Fruit fly (Drosophila melanogaster) whole organism, embryonic: Measurements from ENCODE around the gene CG42699.

ENCODE experiments used
- ATbp ChIP-seq: fragments of 200-800 bp; sonication (Bioruptor generic); optimal IDR thresholded peaks from 2 replicates; lab custom pipeline; 2017; ENCODE audit warnings: missing biosample characterization, mild to moderate bottlenecking, missing genetic modification characterization, missing genetic modification reagents
- Ada2b ChIP-seq: fragments of 200-800 bp; sonication (Bioruptor generic); IDR thresholded peaks from 2 replicates; pipeline ENCODE4 v1.3.6; 2022; ENCODE audit warnings: missing biosample characterization, missing genetic modification characterization
- Antp ChIP-seq: fragments of 200-800 bp; sonication (Bioruptor generic); optimal IDR thresholded peaks from 3 replicates; lab custom pipeline; 2016; ENCODE audit warnings: missing biosample characterization, missing genetic modification characterization
- CG10147 ChIP-seq: fragments of 200-800 bp; sonication (Bioruptor generic); optimal IDR thresholded peaks from 2 replicates; lab custom pipeline; 2019; ENCODE audit warnings: missing biosample characterization, mild to moderate bottlenecking, missing genetic modification characterization, moderate library complexity
- CG10431 ChIP-seq: fragments of 200-800 bp; sonication (Bioruptor generic); optimal IDR thresholded peaks from 3 replicates; lab custom pipeline; 2018; ENCODE audit warnings: missing biosample characterization, mild to moderate bottlenecking, missing genetic modification characterization
- CG14710 ChIP-seq: fragments of 200-800 bp; sonication (Bioruptor generic); optimal IDR thresholded peaks from 3 replicates; lab custom pipeline; 2019; ENCODE audit warnings: missing biosample characterization, mild to moderate bottlenecking, missing genetic modification characterization, moderate library complexity
- CG1792 ChIP-seq: fragments of 200-800 bp; sonication (Bioruptor generic); optimal IDR thresholded peaks from 2 replicates; lab custom pipeline; 2016; ENCODE audit warnings: missing biosample characterization, missing genetic modification characterization
- CG2116 ChIP-seq: fragments of 200-800 bp; sonication (Bioruptor generic); optimal IDR thresholded peaks from 3 replicates; lab custom pipeline; 2018; ENCODE audit warnings: missing biosample characterization, mild to moderate bottlenecking, missing genetic modification characterization
- CG30403 ChIP-seq: fragments of 200-800 bp; sonication (Bioruptor generic); optimal IDR thresholded peaks from 3 replicates; lab custom pipeline; 2016; ENCODE audit warnings: missing biosample characterization, missing genetic modification characterization
- CG3281 ChIP-seq: fragments of 200-800 bp; sonication (Bioruptor generic); optimal IDR thresholded peaks from 3 replicates; lab custom pipeline; 2017; ENCODE audit warnings: missing biosample characterization, mild to moderate bottlenecking, missing genetic modification characterization
- CG33213 ChIP-seq: fragments of 200-800 bp; sonication (Bioruptor generic); optimal IDR thresholded peaks from 3 replicates; lab custom pipeline; 2016; ENCODE audit warnings: missing biosample characterization, missing genetic modification characterization
- CG34224 ChIP-seq: fragments of 200-800 bp; sonication (Bioruptor generic); IDR thresholded peaks from 3 replicates; pipeline ENCODE4 v1.3.6; 2022; ENCODE audit warnings: missing biosample characterization, missing genetic modification characterization; ENCODE audit not compliant: partially characterized antibody
- CG6791 ChIP-seq: fragments of 200-800 bp; sonication (Bioruptor generic); IDR thresholded peaks from 3 replicates; pipeline ENCODE4 v1.3.6; 2022; ENCODE audit warnings: missing biosample characterization, missing genetic modification characterization; ENCODE audit not compliant: partially characterized antibody
- CG7271 ChIP-seq: fragments of 200-800 bp; sonication (Bioruptor generic); optimal IDR thresholded peaks from 2 replicates; lab custom pipeline; 2018; ENCODE audit warnings: missing biosample characterization, mild to moderate bottlenecking, missing genetic modification characterization, moderate library complexity
- CG8944 ChIP-seq: fragments of 200-800 bp; sonication (Bioruptor generic); optimal IDR thresholded peaks from 3 replicates; lab custom pipeline; 2016; ENCODE audit warnings: missing biosample characterization, missing genetic modification characterization
- Dad ChIP-seq: fragments of 200-800 bp; sonication (Bioruptor generic); optimal IDR thresholded peaks from 3 replicates; lab custom pipeline; 2016; ENCODE audit warnings: missing biosample characterization, missing genetic modification characterization
- Drgx ChIP-seq: fragments of 200-800 bp; sonication (Bioruptor generic); IDR thresholded peaks from 2 replicates; pipeline ENCODE4 v1.3.6; 2022; ENCODE audit warnings: missing biosample characterization, missing genetic modification characterization
- E2f1 ChIP-seq: fragments of 200-800 bp; sonication (Bioruptor generic); IDR thresholded peaks from 2 replicates; pipeline ENCODE4 v1.3.6; 2022; ENCODE audit warnings: missing biosample characterization, missing genetic modification characterization
- E2f2 ChIP-seq: fragments of 200-800 bp; sonication (Bioruptor generic); IDR thresholded peaks from 2 replicates; pipeline ENCODE4 v1.3.6; 2022; ENCODE audit warnings: missing biosample characterization, missing genetic modification characterization
- Ets97D ChIP-seq: fragments of 200-800 bp; sonication (Bioruptor generic); optimal IDR thresholded peaks from 3 replicates; lab custom pipeline; 2016; ENCODE audit warnings: missing biosample characterization, missing genetic modification characterization
- Gug ChIP-seq: fragments of 200-800 bp; sonication (Bioruptor generic); IDR thresholded peaks from 4 replicates; pipeline ENCODE4 v1.3.6; 2022; ENCODE audit warnings: missing biosample characterization, missing genetic modification characterization
- Hmr ChIP-seq: fragments of 200-800 bp; sonication (Bioruptor generic); optimal IDR thresholded peaks from 3 replicates; lab custom pipeline; 2017; ENCODE audit warnings: mild to moderate bottlenecking, missing biosample characterization, missing genetic modification reagents, missing genetic modification characterization
- Lpt ChIP-seq: fragments of >200 bp; optimal IDR thresholded peaks from 2 replicates; lab custom pipeline; 2018; ENCODE audit warnings: missing biosample characterization, missing genetic modification characterization
- Pdp1 ChIP-seq, 2 experiments: fragments of 200-800 bp; sonication (Bioruptor generic); optimal IDR thresholded peaks; 3 replicates each; lab custom pipeline; 2016; ENCODE audit warnings: missing biosample characterization in 2 of 2, missing genetic modification characterization in 2 of 2, mild to moderate bottlenecking in 1 of 2, moderate library complexity in 1 of 2
- Ptx1 ChIP-seq: fragments of 200-800 bp; sonication (Bioruptor generic); IDR thresholded peaks from 2 replicates; pipeline ENCODE4 v1.3.6; 2022; ENCODE audit warnings: missing biosample characterization, missing genetic modification characterization
- Scr ChIP-seq: fragments of 200-800 bp; sonication (Bioruptor generic); IDR thresholded peaks from 2 replicates; pipeline ENCODE4 v1.3.6; 2022; ENCODE audit warnings: missing biosample characterization, missing genetic modification characterization; ENCODE audit not compliant: partially characterized antibody
- Sin3A ChIP-seq: fragments of >200 bp; optimal IDR thresholded peaks from 2 replicates; lab custom pipeline; 2018
- Sox100B ChIP-seq: fragments of 200-800 bp; sonication (Bioruptor generic); optimal IDR thresholded peaks from 3 replicates; lab custom pipeline; 2018; ENCODE audit warnings: missing biosample characterization, mild to moderate bottlenecking, missing genetic modification characterization
- amos ChIP-seq: fragments of 200-800 bp; sonication (Bioruptor generic); IDR thresholded peaks from 2 replicates; pipeline ENCODE4 v1.3.6; 2022; ENCODE audit warnings: missing biosample characterization, missing genetic modification characterization; ENCODE audit not compliant: partially characterized antibody
- ase ChIP-seq: fragments of 200-800 bp; sonication (Bioruptor generic); IDR thresholded peaks from 3 replicates; pipeline ENCODE4 v1.3.6; 2022; ENCODE audit warnings: missing biosample characterization, missing genetic modification characterization
- ato ChIP-seq: fragments of 200-800 bp; sonication (Bioruptor generic); IDR thresholded peaks from 2 replicates; pipeline ENCODE4 v1.3.6; 2022; ENCODE audit warnings: missing biosample characterization, missing genetic modification characterization; ENCODE audit not compliant: partially characterized antibody
- az2 ChIP-seq: fragments of 200-800 bp; sonication (Bioruptor generic); optimal IDR thresholded peaks from 3 replicates; lab custom pipeline; 2016; ENCODE audit warnings: missing biosample characterization, missing genetic modification characterization
- bcd ChIP-seq: fragments of 200-800 bp; sonication (Bioruptor generic); optimal IDR thresholded peaks from 2 replicates; lab custom pipeline; 2017; ENCODE audit warnings: missing biosample characterization, mild to moderate bottlenecking, missing genetic modification characterization
- chn ChIP-seq: fragments of 200-800 bp; sonication (Bioruptor generic); optimal IDR thresholded peaks from 2 replicates; lab custom pipeline; 2016; ENCODE audit warnings: missing biosample characterization, missing genetic modification characterization
- cwo ChIP-seq: fragments of 200-800 bp; sonication (Bioruptor generic); optimal IDR thresholded peaks from 3 replicates; lab custom pipeline; 2017; ENCODE audit warnings: missing biosample characterization, missing genetic modification characterization, mild to moderate bottlenecking, moderate library complexity, missing genetic modification reagents
- da ChIP-seq: fragments of 200-800 bp; sonication (Bioruptor generic); optimal IDR thresholded peaks from 2 replicates; lab custom pipeline; 2016; ENCODE audit warnings: missing biosample characterization, missing genetic modification characterization
- fd3F ChIP-seq: fragments of 200-800 bp; sonication (Bioruptor generic); optimal IDR thresholded peaks from 2 replicates; lab custom pipeline; 2018; ENCODE audit warnings: missing biosample characterization, mild to moderate bottlenecking, missing genetic modification characterization, moderate library complexity
- fru ChIP-seq: fragments of >200 bp; optimal IDR thresholded peaks from 2 replicates; lab custom pipeline; 2017
- gro ChIP-seq: fragments of 200-800 bp; sonication (Bioruptor generic); optimal IDR thresholded peaks from 2 replicates; lab custom pipeline; 2016; ENCODE audit warnings: missing biosample characterization, missing genetic modification characterization
- klu ChIP-seq: fragments of 200-800 bp; sonication (Bioruptor generic); IDR thresholded peaks from 2 replicates; pipeline ENCODE4 v1.3.6; 2022; ENCODE audit warnings: missing biosample characterization, missing genetic modification characterization
- kni ChIP-seq: fragments of 200-800 bp; sonication (Bioruptor generic); optimal IDR thresholded peaks from 3 replicates; lab custom pipeline; 2017; ENCODE audit warnings: mild to moderate bottlenecking, missing biosample characterization, missing genetic modification reagents, missing genetic modification characterization
- lov ChIP-seq, 2 experiments: fragments of 200-800 bp in 1 of 2; fragments of >200 bp in 1 of 2; sonication (Bioruptor generic) in 1 of 2; IDR thresholded peaks in 1 of 2; optimal IDR thresholded peaks in 1 of 2; 2 replicates in 1 of 2; 3 replicates in 1 of 2; pipeline versions ENCODE4 v1.3.6 to Lab custom; 2017 to 2022; ENCODE audit warnings: missing biosample characterization in 1 of 2, missing genetic modification characterization in 1 of 2
- luna ChIP-seq: fragments of 200-800 bp; sonication (Bioruptor generic); optimal IDR thresholded peaks from 2 replicates; lab custom pipeline; 2016; ENCODE audit warnings: missing biosample characterization, missing genetic modification characterization
- maf-S ChIP-seq: fragments of 200-800 bp; sonication (Bioruptor generic); optimal IDR thresholded peaks from 2 replicates; lab custom pipeline; 2016; ENCODE audit warnings: missing biosample characterization, missing genetic modification characterization
- mam ChIP-seq: fragments of 200-800 bp; sonication (Bioruptor generic); optimal IDR thresholded peaks from 3 replicates; lab custom pipeline; 2016; ENCODE audit warnings: missing biosample characterization, missing genetic modification characterization
- pita ChIP-seq: fragments of 200-800 bp; sonication (Bioruptor generic); optimal IDR thresholded peaks from 2 replicates; lab custom pipeline; 2017; ENCODE audit warnings: missing biosample characterization, mild to moderate bottlenecking, missing genetic modification characterization
- shn ChIP-seq: fragments of 200-800 bp; sonication (Bioruptor generic); optimal IDR thresholded peaks from 3 replicates; lab custom pipeline; 2016; ENCODE audit warnings: missing biosample characterization, missing genetic modification characterization
- sqz ChIP-seq: fragments of 200-800 bp; sonication (Bioruptor generic); optimal IDR thresholded peaks from 3 replicates; lab custom pipeline; 2018; ENCODE audit warnings: missing biosample characterization, mild to moderate bottlenecking, missing genetic modification characterization
- stc ChIP-seq: fragments of 200-800 bp; sonication (Bioruptor generic); IDR thresholded peaks from 2 replicates; pipeline ENCODE4 v1.3.6; 2022; ENCODE audit warnings: missing biosample characterization, missing genetic modification characterization
- tgo ChIP-seq: fragments of 200-800 bp; sonication (Bioruptor generic); IDR thresholded peaks from 3 replicates; pipeline ENCODE4 v1.3.6; 2022; ENCODE audit warnings: missing biosample characterization, missing genetic modification characterization

The CG42699 gene

DNA sequence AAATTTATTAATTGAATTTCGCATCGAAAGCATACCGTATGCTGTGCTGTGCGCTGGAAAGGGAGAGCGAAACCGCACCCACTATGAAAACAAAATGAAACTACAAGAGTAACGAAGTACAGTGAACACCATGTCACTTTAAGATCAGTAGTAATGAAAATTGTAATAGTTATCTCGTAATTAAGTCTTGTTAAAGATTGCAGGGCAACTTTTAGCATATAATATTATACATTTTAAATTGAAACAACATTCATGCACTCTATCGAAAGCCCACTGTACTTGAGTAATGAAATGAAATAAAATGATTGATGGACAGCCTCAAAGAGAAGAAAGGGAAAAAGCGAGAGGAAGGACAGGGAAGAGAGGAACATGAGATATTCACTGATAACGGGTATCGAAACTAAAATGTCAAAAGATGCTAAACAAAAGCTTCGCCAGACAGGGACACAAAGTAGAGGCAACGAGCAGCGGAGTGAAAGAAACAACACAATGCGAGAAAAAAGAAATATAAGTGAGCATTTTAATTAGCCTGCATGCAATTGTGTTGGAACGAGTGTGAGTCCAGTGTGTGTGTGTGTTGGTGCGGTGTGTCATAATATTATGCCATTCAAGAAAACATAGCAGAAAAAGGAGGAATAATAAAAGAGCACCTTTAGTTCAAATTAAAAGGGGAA is 28.9 kb upstream of the CG42699 start (continued):
- no peak for TF ChIP-seq Sin3A
- peak; percentile 10 for TF ChIP-seq Ets97D
- TF ChIP-seq pita (GFP tag; lab: Kevin White, UChicago), result no peak
- TF ChIP-seq CG6791 (GFP tag; lab: Robert Waterston, UW), result no peak
- TF ChIP-seq Ada2b (GFP tag; lab: Robert Waterston, UW), result peak; percentile 85
- TF ChIP-seq CG3281 (GFP tag; lab: Kevin White, UChicago), result peak; percentile 67
- TF ChIP-seq fd3F (GFP tag; lab: Kevin White, UChicago), result peak; percentile 73
- peak; percentile 51; the same call in 1 of the 2 replicates for TF ChIP-seq E2f2 (GFP tag; lab: Robert Waterston, UW)
- TF ChIP-seq CG14710, result peak; percentile 22
- no peak for TF ChIP-seq Scr (GFP tag; lab: Robert Waterston, UW)
- no peak for TF ChIP-seq ato
- TF ChIP-seq Ptx1 (GFP tag; lab: Robert Waterston, UW), result peak; percentile 81
- peak; percentile 72 for TF ChIP-seq mam
- TF ChIP-seq CG30403 (GFP tag; lab: Kevin White, UChicago), result peak; percentile 80
- peak; percentile 67 for TF ChIP-seq cwo (GFP tag; lab: Kevin White, UChicago)
- TF ChIP-seq kni (GFP tag; lab: Kevin White, UChicago), result no peak
- TF ChIP-seq Gug (GFP tag; lab: Robert Waterston, UW), result peak; percentile 52; the same call in 2 of the 4 replicates
- TF ChIP-seq CG7271 (tag; lab: Kevin White, UChicago), result no peak
- TF ChIP-seq Antp, result peak; percentile 43
- no peak for TF ChIP-seq sqz (GFP tag; lab: Kevin White, UChicago)
- TF ChIP-seq fru (lab: Kevin White, UChicago), result no peak
- TF ChIP-seq CG2116, result peak; percentile 16
- TF ChIP-seq Dad, result peak; percentile 26
- peak; percentile 75 for TF ChIP-seq az2 (GFP tag; lab: Kevin White, UChicago)
- TF ChIP-seq lov (optimal IDR thresholded peaks at IDR 0.05; lab: Kevin White, UChicago), result no peak
- TF ChIP-seq lov (GFP tag; IDR thresholded peaks at IDR 0.05; lab: Robert Waterston, UW), result no peak
- TF ChIP-seq Lpt, result no peak
- TF ChIP-seq Hmr (GFP tag; lab: Kevin White, UChicago), result peak; percentile 77
- peak; percentile 89 for TF ChIP-seq Drgx (GFP tag; lab: Robert Waterston, UW)
- 0 out of 2 replicates have a peak, but pooled peaks have one; percentile 32 for TF ChIP-seq klu
- peak; percentile 58 for TF ChIP-seq chn
- TF ChIP-seq luna (GFP tag; lab: Kevin White, UChicago), result no peak
- no peak for TF ChIP-seq CG10431 (GFP tag; lab: Kevin White, UChicago)
- TF ChIP-seq E2f1 (GFP tag; lab: Robert Waterston, UW), result peak; percentile 57
- no peak for TF ChIP-seq da (GFP tag; lab: Kevin White, UChicago)
- TF ChIP-seq CG10147 (GFP tag; lab: Kevin White, UChicago), result peak; percentile 68
- TF ChIP-seq CG1792 (GFP tag; lab: Kevin White, UChicago), result no peak
- TF ChIP-seq bcd (GFP tag; lab: Kevin White, UChicago), result peak; percentile 18
- no peak for TF ChIP-seq CG33213 (GFP tag; lab: Kevin White, UChicago)
- peak; percentile 67; the same call in 2 of the 3 replicates for TF ChIP-seq ase (GFP tag; lab: Robert Waterston, UW)
- no peak for TF ChIP-seq CG34224
- peak; percentile 55 for TF ChIP-seq Sox100B
- peak; percentile 65 to 69 for TF ChIP-seq Pdp1 (GFP tag; optimal IDR thresholded peaks at IDR 0.05; lab: Kevin White, UChicago)
- TF ChIP-seq ATbp (GFP tag; lab: Kevin White, UChicago), result peak; percentile 45
- TF ChIP-seq gro, result peak; percentile 10
- TF ChIP-seq stc (GFP tag; lab: Robert Waterston, UW), result peak; percentile 81
- peak; percentile 83 for TF ChIP-seq tgo (GFP tag; lab: Robert Waterston, UW)
- peak; percentile 47 for TF ChIP-seq maf-S (GFP tag; lab: Kevin White, UChicago)
- TF ChIP-seq amos (GFP tag; lab: Robert Waterston, UW), result no peak
- no peak for TF ChIP-seq shn
- TF ChIP-seq CG8944 (GFP tag; lab: Kevin White, UChicago), result no peak
